Fruit fly (Drosophila melanogaster): ENCODE data around the gene Ts.

Gene Ts

DNA sequence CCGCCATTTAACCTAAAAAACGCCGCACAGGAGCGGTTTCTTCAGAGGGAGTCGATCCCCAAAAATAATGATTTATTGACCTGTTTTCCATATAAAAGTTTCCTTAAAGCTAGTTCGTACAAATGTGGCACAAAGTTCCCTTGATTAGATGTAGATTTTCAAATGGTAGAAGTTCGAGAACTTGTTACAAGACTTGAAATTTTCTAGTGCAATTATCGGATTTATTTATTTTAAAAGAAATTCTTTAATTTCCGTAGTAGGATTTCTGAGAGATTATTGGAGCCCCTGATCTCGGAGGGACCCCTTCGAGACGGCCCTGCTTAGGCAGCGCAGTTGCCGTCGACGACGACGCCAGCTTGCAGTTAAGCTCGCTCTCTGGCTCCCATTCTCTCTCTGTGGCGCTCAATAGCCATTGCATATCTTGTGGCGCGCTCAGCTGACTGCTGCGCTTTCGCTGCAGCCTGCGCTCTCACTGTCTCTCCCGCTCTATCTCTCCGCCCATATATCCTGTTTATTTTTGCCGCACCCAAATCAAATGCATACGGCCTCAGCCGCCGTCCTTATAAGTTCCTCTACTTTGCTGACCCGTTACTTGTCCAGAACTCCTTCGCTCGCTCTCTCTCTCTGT lies 11.8 kb downstream of the Ts start:
- TF ChIP-seq CG9948 (tag; optimal IDR thresholded peaks at IDR 0.05) (peak; percentile 87), D1 (tag; optimal IDR thresholded peaks at IDR 0.05) (peak; percentile 34), CG10348 (GFP tag; IDR thresholded peaks at IDR 0.05) (peak; percentile 77), CG14655 (GFP tag; optimal IDR thresholded peaks at IDR 0.05) (peak; percentile 92), Snoo (tag; optimal IDR thresholded peaks at IDR 0.05) (peak; percentile 94), CG17806 (tag; optimal IDR thresholded peaks at IDR 0.05) (peak; percentile 84), CG8301 (tag; optimal IDR thresholded peaks at IDR 0.05) (peak; percentile 80), CG32121 (GFP tag; IDR thresholded peaks at IDR 0.05) (peak; percentile 83), gl (tag; optimal IDR thresholded peaks at IDR 0.05) (peak; percentile 14), CG13204 (GFP tag; optimal IDR thresholded peaks at IDR 0.05) (peak; percentile 48), Pif1A (GFP tag; optimal IDR thresholded peaks at IDR 0.05) (peak; percentile 89), CG8159 (tag; optimal IDR thresholded peaks at IDR 0.05) (peak; percentile 93), CG4496 (GFP tag; IDR thresholded peaks at IDR 0.05) (peak; percentile 86), fd96Ca (GFP tag; IDR thresholded peaks at IDR 0.05) (peak; percentile 85), CG15710 (tag; optimal IDR thresholded peaks at IDR 0.05) (peak; percentile 91), rn (GFP tag; IDR thresholded peaks at IDR 0.05) (peak; percentile 77), CG12605 (GFP tag; IDR thresholded peaks at IDR 0.05) (peak; percentile 54), EcR (GFP tag; optimal IDR thresholded peaks at IDR 0.05) (no peak), CG34367 (tag; optimal IDR thresholded peaks at IDR 0.05) (peak; percentile 74), Pif1B (GFP tag; optimal IDR thresholded peaks at IDR 0.05) (peak; percentile 82), Ets98B (GFP tag; IDR thresholded peaks at IDR 0.05) (peak; percentile 80)

DNA sequence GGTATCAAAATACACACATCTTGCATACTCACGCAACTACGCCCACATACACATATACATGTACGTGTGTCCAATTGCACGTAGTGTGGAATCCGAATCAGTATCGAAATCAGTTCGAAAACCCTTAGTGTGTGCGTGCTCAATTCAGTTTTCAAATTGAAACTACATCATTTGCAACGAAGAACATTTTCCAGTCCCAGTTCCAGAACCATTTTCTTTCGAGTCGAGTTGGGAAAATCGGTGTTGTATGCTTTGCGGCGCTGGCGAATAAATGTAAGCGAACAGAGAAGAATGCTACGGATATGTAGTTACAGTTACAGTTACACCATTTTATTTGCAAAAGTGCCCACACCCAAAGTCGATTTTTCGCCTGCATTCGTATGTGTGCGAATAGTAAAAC lies 12.4 kb downstream of the Ts start:
- no peak for TF ChIP-seq rn (GFP tag; IDR thresholded peaks at IDR 0.05)
- TF ChIP-seq CG32121 (GFP tag; IDR thresholded peaks at IDR 0.05) = no peak
- TF ChIP-seq Ets98B (GFP tag; IDR thresholded peaks at IDR 0.05) = no peak
- no peak for TF ChIP-seq CG34367 (tag; optimal IDR thresholded peaks at IDR 0.05)
- TF ChIP-seq CG4496 (GFP tag; IDR thresholded peaks at IDR 0.05) = no peak
- TF ChIP-seq CG15710 (tag; optimal IDR thresholded peaks at IDR 0.05) = no peak
- no peak for TF ChIP-seq CG9948 (tag; optimal IDR thresholded peaks at IDR 0.05)
- no peak for TF ChIP-seq Pif1A (GFP tag; optimal IDR thresholded peaks at IDR 0.05)
- TF ChIP-seq CG17806 (tag; optimal IDR thresholded peaks at IDR 0.05) = no peak
- no peak for TF ChIP-seq Pif1B (GFP tag; optimal IDR thresholded peaks at IDR 0.05)
- no peak for TF ChIP-seq gl (tag; optimal IDR thresholded peaks at IDR 0.05)
- no peak for TF ChIP-seq CG12605 (GFP tag; IDR thresholded peaks at IDR 0.05)
- TF ChIP-seq fd96Ca (GFP tag; IDR thresholded peaks at IDR 0.05) = no peak
- no peak for TF ChIP-seq Snoo (tag; optimal IDR thresholded peaks at IDR 0.05)
- no peak for TF ChIP-seq CG13204 (GFP tag; optimal IDR thresholded peaks at IDR 0.05)
- no peak for TF ChIP-seq EcR (GFP tag; optimal IDR thresholded peaks at IDR 0.05)
- no peak for TF ChIP-seq CG14655 (GFP tag; optimal IDR thresholded peaks at IDR 0.05)
- TF ChIP-seq CG8301 (tag; optimal IDR thresholded peaks at IDR 0.05) = no peak
- TF ChIP-seq CG10348 (GFP tag; IDR thresholded peaks at IDR 0.05) = no peak

dm6 chr2L:2956358-2956757 lies 13.1 kb downstream of the Ts start:
- peak; percentile 57 for TF ChIP-seq CG34367 (tag; optimal IDR thresholded peaks at IDR 0.05)
- TF ChIP-seq CG17806 (tag; optimal IDR thresholded peaks at IDR 0.05) = peak; percentile 52
- no peak for TF ChIP-seq gl (tag; optimal IDR thresholded peaks at IDR 0.05)
- no peak for TF ChIP-seq CG4496 (GFP tag; IDR thresholded peaks at IDR 0.05)
- no peak for TF ChIP-seq Ets98B (GFP tag; IDR thresholded peaks at IDR 0.05)
- peak; percentile 65 for TF ChIP-seq CG8301 (tag; optimal IDR thresholded peaks at IDR 0.05)
- 0 out of 3 replicates have a peak, but pooled peaks have one; percentile 28 for TF ChIP-seq fd96Ca (GFP tag; IDR thresholded peaks at IDR 0.05)
- peak; percentile 67 for TF ChIP-seq CG9948 (tag; optimal IDR thresholded peaks at IDR 0.05)
- TF ChIP-seq CG12605 (GFP tag; IDR thresholded peaks at IDR 0.05) = no peak
- no peak for TF ChIP-seq CG10348 (GFP tag; IDR thresholded peaks at IDR 0.05)
- peak; percentile 56 for TF ChIP-seq Pif1A (GFP tag; optimal IDR thresholded peaks at IDR 0.05)
- TF ChIP-seq Pif1B (GFP tag; optimal IDR thresholded peaks at IDR 0.05) = no peak
- TF ChIP-seq CG15710 (tag; optimal IDR thresholded peaks at IDR 0.05) = peak; percentile 62
- TF ChIP-seq CG32121 (GFP tag; IDR thresholded peaks at IDR 0.05) = no peak
- no peak for TF ChIP-seq Snoo (tag; optimal IDR thresholded peaks at IDR 0.05)
- no peak for TF ChIP-seq rn (GFP tag; IDR thresholded peaks at IDR 0.05)
- peak; percentile 1 for TF ChIP-seq D1 (tag; optimal IDR thresholded peaks at IDR 0.05)
- peak; percentile 77 for TF ChIP-seq CG14655 (GFP tag; optimal IDR thresholded peaks at IDR 0.05)
- no peak for TF ChIP-seq CG13204 (GFP tag; optimal IDR thresholded peaks at IDR 0.05)
- peak; percentile 74 for TF ChIP-seq CG8159 (tag; optimal IDR thresholded peaks at IDR 0.05)
- no peak for TF ChIP-seq EcR (GFP tag; optimal IDR thresholded peaks at IDR 0.05)

- TF ChIP-seq Snoo (tag; optimal IDR thresholded peaks at IDR 0.05) = peak; percentile 19
- TF ChIP-seq CG14655 (GFP tag; optimal IDR thresholded peaks at IDR 0.05) = no peak
- no peak for TF ChIP-seq CG9948 (tag; optimal IDR thresholded peaks at IDR 0.05)
- no peak for TF ChIP-seq Pif1A (GFP tag; optimal IDR thresholded peaks at IDR 0.05)
- TF ChIP-seq fd96Ca (GFP tag; IDR thresholded peaks at IDR 0.05) = peak; percentile 38; the same call in 1 of the 3 replicates
- no peak for TF ChIP-seq CG34367 (tag; optimal IDR thresholded peaks at IDR 0.05)
- TF ChIP-seq CG32121 (GFP tag; IDR thresholded peaks at IDR 0.05) = no peak
- no peak for TF ChIP-seq Pif1B (GFP tag; optimal IDR thresholded peaks at IDR 0.05)
- TF ChIP-seq Ets98B (GFP tag; IDR thresholded peaks at IDR 0.05) = no peak
- peak; percentile 97 for TF ChIP-seq EcR (GFP tag; optimal IDR thresholded peaks at IDR 0.05)
- no peak for TF ChIP-seq rn (GFP tag; IDR thresholded peaks at IDR 0.05)
- TF ChIP-seq CG12605 (GFP tag; IDR thresholded peaks at IDR 0.05) = no peak
- TF ChIP-seq D1 (tag; optimal IDR thresholded peaks at IDR 0.05) = no peak
- no peak for TF ChIP-seq CG15710 (tag; optimal IDR thresholded peaks at IDR 0.05)
- TF ChIP-seq CG4496 (GFP tag; IDR thresholded peaks at IDR 0.05) = peak; percentile 66; the same call in 2 of the 3 replicates
- TF ChIP-seq CG8301 (tag; optimal IDR thresholded peaks at IDR 0.05) = no peak
- TF ChIP-seq gl (tag; optimal IDR thresholded peaks at IDR 0.05) = no peak
- TF ChIP-seq CG8159 (tag; optimal IDR thresholded peaks at IDR 0.05) = no peak
- TF ChIP-seq CG13204 (GFP tag; optimal IDR thresholded peaks at IDR 0.05) = peak; percentile 18
Observed at dm6 chr2L:2955659-2956058, 13.8 kb downstream of the Ts start.

- TF ChIP-seq D1 (tag; optimal IDR thresholded peaks at IDR 0.05) (no peak), Pif1A (GFP tag; optimal IDR thresholded peaks at IDR 0.05) (no peak), CG17806 (tag; optimal IDR thresholded peaks at IDR 0.05) (no peak), EcR (GFP tag; optimal IDR thresholded peaks at IDR 0.05) (no peak), CG34367 (tag; optimal IDR thresholded peaks at IDR 0.05) (no peak), CG4496 (GFP tag; IDR thresholded peaks at IDR 0.05) (no peak), Pif1B (GFP tag; optimal IDR thresholded peaks at IDR 0.05) (no peak), CG14655 (GFP tag; optimal IDR thresholded peaks at IDR 0.05) (no peak), Snoo (tag; optimal IDR thresholded peaks at IDR 0.05) (no peak), CG32121 (GFP tag; IDR thresholded peaks at IDR 0.05) (no peak), gl (tag; optimal IDR thresholded peaks at IDR 0.05) (no peak)
Observed at dm6 chr2L:2954472-2954871, 15.0 kb downstream of the Ts start, which contains the start of gene Rbp9. Gene Rbp9, plus strand, starts transcription at chr2L:2954762.
